Fruit fly (Drosophila melanogaster): ENCODE data around the gene CG8534.
A peak's percentile ranks its signal among the peaks of the same experiment; 100 is the strongest.

Gene CG8534

dm6 chr3R:9791177-9791806, 21.3 kb upstream of the CG8534 start, which contains the start of the genes CG12945 and CG8507 (continued):
- TF ChIP-seq Ssrp (tag; optimal IDR thresholded peaks at IDR 0.05) (peak; percentile 28), CG4820 (GFP tag; optimal IDR thresholded peaks at IDR 0.05) (peak; percentile 39), salm (tag; optimal IDR thresholded peaks at IDR 0.05) (no peak), Stat92E (GFP tag; optimal IDR thresholded peaks at IDR 0.05) (no peak), ems (GFP tag; optimal IDR thresholded peaks at IDR 0.05) (peak; percentile 1), fd102C (GFP tag; optimal IDR thresholded peaks at IDR 0.05) (no peak), CG17186 (GFP tag; optimal IDR thresholded peaks at IDR 0.05) (no peak), gem (tag; optimal IDR thresholded peaks at IDR 0.05) (no peak), Dip2 (GFP tag; IDR thresholded peaks at IDR 0.05) (no peak), lola (GFP tag; optimal IDR thresholded peaks at IDR 0.05) (peak in 1 of 3 experiments; percentile 54), CG12744 (GFP tag; optimal IDR thresholded peaks at IDR 0.05) (peak; percentile 43), CG12659 (GFP tag; optimal IDR thresholded peaks at IDR 0.05) (peak; percentile 68), CG1024 (GFP tag; IDR thresholded peaks at IDR 0.05) (no peak), gsb-n (tag; optimal IDR thresholded peaks at IDR 0.05) (no peak), CG2199 (GFP tag; IDR thresholded peaks at IDR 0.05) (no peak), CTCF (GFP tag; optimal IDR thresholded peaks at IDR 0.05) (no peak), pita (GFP tag; optimal IDR thresholded peaks at IDR 0.05) (no peak), CG10462 (GFP tag; optimal IDR thresholded peaks at IDR 0.05) (no peak), Dref (GFP tag; IDR thresholded peaks at IDR 0.05) (no peak), CG12219 (GFP tag; optimal IDR thresholded peaks at IDR 0.05) (no peak), Ptx1 (GFP tag; IDR thresholded peaks at IDR 0.05) (peak; percentile 44), Sry-δ (GFP tag; optimal IDR thresholded peaks at IDR 0.05) (peak; percentile 39), Taf1 (GFP tag; IDR thresholded peaks at IDR 0.05) (0 out of 2 replicates have a peak, but pooled peaks have one; percentile 19), CG17361 (GFP tag; IDR thresholded peaks at IDR 0.05) (peak; percentile 69), E2f1 (GFP tag; IDR thresholded peaks at IDR 0.05) (no peak), sob (GFP tag; IDR thresholded peaks at IDR 0.05) (peak; percentile 8; the same call in 1 of the 2 replicates), CG11085 (GFP tag; IDR thresholded peaks at IDR 0.05) (no peak), grau (tag; optimal IDR thresholded peaks at IDR 0.05) (peak; percentile 63), gsb (GFP tag; IDR thresholded peaks at IDR 0.05) (no peak), CG18619 (GFP tag; optimal IDR thresholded peaks at IDR 0.05) (peak; percentile 14), CG8944 (GFP tag; optimal IDR thresholded peaks at IDR 0.05) (no peak), Dp (GFP tag; optimal IDR thresholded peaks at IDR 0.05) (peak; percentile 32), Rfx (GFP tag; IDR thresholded peaks at IDR 0.05) (peak; percentile 66), CG9797 (GFP tag; optimal IDR thresholded peaks at IDR 0.05) (peak; percentile 76), CG9932 (GFP tag; IDR thresholded peaks at IDR 0.05) (peak; percentile 67), Blimp-1 (GFP tag; optimal IDR thresholded peaks at IDR 0.05) (peak; percentile 28), CG10147 (GFP tag; optimal IDR thresholded peaks at IDR 0.05) (peak; percentile 58), CG7372 (GFP tag; IDR thresholded peaks at IDR 0.05) (no peak), psq (GFP tag; optimal IDR thresholded peaks at IDR 0.05) (no peak), CG13624 (GFP tag; optimal IDR thresholded peaks at IDR 0.05) (peak; percentile 42), CG4730 (GFP tag; IDR thresholded peaks at IDR 0.05) (no peak), Dll (GFP tag; IDR thresholded peaks at IDR 0.05; ENCODE audit: partially characterized antibody) (0 out of 4 replicates have a peak, but pooled peaks have one; percentile 37)

Data from whole organism, embryonic.